Worm (Caenorhabditis elegans) whole organism, L3 larva: ENCODE data around the gene K07F5.7.

ENCODE experiments used
- ama-1 ChIP-seq: fragments of 150-350 bp; optimal IDR thresholded peaks from 2 replicates; lab custom pipeline; 2018
- ceh-28 ChIP-seq: fragments of 150-350 bp; optimal IDR thresholded peaks from 2 replicates; lab custom pipeline; 2014; ENCODE audit warnings: missing biosample characterization, missing genetic modification reagents, missing genetic modification characterization
- ceh-82 ChIP-seq: fragments of 150-350 bp; optimal IDR thresholded peaks from 2 replicates; lab custom pipeline; 2014; ENCODE audit warnings: missing biosample characterization, missing genetic modification characterization
- egl-5 ChIP-seq: fragments of 150-350 bp; optimal IDR thresholded peaks from 2 replicates; lab custom pipeline; 2017; ENCODE audit warnings: missing biosample characterization, missing genetic modification reagents, missing genetic modification characterization, inconsistent platforms
- elt-3 ChIP-seq, 3 experiments: fragments of 150-350 bp in 1 of 3; sonication (generic microtip) in 2 of 3; optimal IDR thresholded peaks; 2 replicates in 2 of 3; 4 replicates in 1 of 3; lab custom pipeline; 2014 to 2017; ENCODE audit warnings: missing biosample characterization in 3 of 3, missing genetic modification characterization in 3 of 3
- fkh-2 ChIP-seq: fragments of 150-350 bp; optimal IDR thresholded peaks from 2 replicates; lab custom pipeline; 2014; ENCODE audit warnings: missing biosample characterization, missing genetic modification reagents, missing genetic modification characterization
- nhr-25 ChIP-seq: sonication (generic microtip); optimal IDR thresholded peaks from 2 replicates; lab custom pipeline; 2017; ENCODE audit warnings: missing biosample characterization, missing genetic modification characterization
- pqm-1 ChIP-seq: fragments of 150-350 bp; optimal IDR thresholded peaks from 2 replicates; lab custom pipeline; 2017; ENCODE audit warnings: missing biosample characterization, missing genetic modification characterization, inconsistent platforms
- snpc-4 ChIP-seq: fragments of 150-350 bp; optimal IDR thresholded peaks from 2 replicates; lab custom pipeline; 2014; ENCODE audit warnings: missing biosample characterization, missing genetic modification characterization
- tbx-2 ChIP-seq: sonication (generic microtip); optimal IDR thresholded peaks from 2 replicates; lab custom pipeline; 2016; ENCODE audit warnings: mild to moderate bottlenecking, missing genetic modification characterization, missing compliant biosample characterization
- unc-39 ChIP-seq: sonication (generic microtip); optimal IDR thresholded peaks from 4 replicates; lab custom pipeline; 2017; ENCODE audit warnings: missing biosample characterization, missing genetic modification characterization

- TF ChIP-seq ceh-82 (tag; lab: Kevin White, UChicago) (no peak), nhr-25 (tag; lab: Kevin White, UChicago) (no peak), tbx-2 (tag; lab: Kevin White, UChicago) (no peak), ama-1 (lab: Kevin White, UChicago) (no peak), snpc-4 (tag; lab: Kevin White, UChicago) (no peak), unc-39 (no peak), egl-5 (tag; lab: Kevin White, UChicago) (no peak), pqm-1 (no peak), fkh-2 (tag; lab: Kevin White, UChicago) (no peak), elt-3 (tag; optimal IDR thresholded peaks at IDR 0.05; lab: Kevin White, UChicago) (no peak), ceh-28 (no peak)
Measured at ce11 chrIV:9848075-9848474, at the start of gene K07F5.7.
